Fruit fly (Drosophila melanogaster) whole organism, wandering third instar larva: Measurements from ENCODE around the gene nan.

Experiments used
- Abd-B ChIP-seq: fragments of >200 bp; optimal IDR thresholded peaks from 2 replicates; lab custom pipeline; 2017; ENCODE audit warnings: missing biosample characterization, missing genetic modification characterization
- CG9705 ChIP-seq: fragments of 200-800 bp; sonication (Bioruptor generic); optimal IDR thresholded peaks from 2 replicates; lab custom pipeline; 2018; ENCODE audit warnings: missing biosample characterization, mild to moderate bottlenecking, missing genetic modification characterization
- CrebA ChIP-seq: fragments of 200-800 bp; sonication (Bioruptor generic); optimal IDR thresholded peaks from 2 replicates; lab custom pipeline; 2016; ENCODE audit warnings: missing biosample characterization, mild to moderate bottlenecking, missing genetic modification characterization, borderline replicate concordance
- Dfd ChIP-seq: fragments of >200 bp; optimal IDR thresholded peaks from 2 replicates; lab custom pipeline; 2017; ENCODE audit warnings: missing biosample characterization, missing genetic modification characterization
- dsf ChIP-seq: sonication (Bioruptor generic); optimal IDR thresholded peaks from 2 replicates; lab custom pipeline; 2016; ENCODE audit warnings: missing biosample characterization, missing genetic modification characterization, borderline replicate concordance
- foxo ChIP-seq, 2 experiments: fragments of 200-800 bp; sonication (Bioruptor generic); optimal IDR thresholded peaks; 2 replicates in 1 of 2; 3 replicates in 1 of 2; lab custom pipeline; 2016 to 2017; ENCODE audit warnings: missing biosample characterization in 2 of 2, missing genetic modification characterization in 2 of 2
- jim ChIP-seq: fragments of 175-275, 200-325 bp; sonication (Bioruptor generic); optimal IDR thresholded peaks from 2 replicates; lab custom pipeline; 2016; ENCODE audit warnings: missing biosample characterization, mild to moderate bottlenecking, missing genetic modification characterization
- woc ChIP-seq: sonication (Bioruptor generic); optimal IDR thresholded peaks from 2 replicates; lab custom pipeline; 2016; ENCODE audit warnings: missing biosample characterization, mild to moderate bottlenecking, missing genetic modification characterization

DNA sequence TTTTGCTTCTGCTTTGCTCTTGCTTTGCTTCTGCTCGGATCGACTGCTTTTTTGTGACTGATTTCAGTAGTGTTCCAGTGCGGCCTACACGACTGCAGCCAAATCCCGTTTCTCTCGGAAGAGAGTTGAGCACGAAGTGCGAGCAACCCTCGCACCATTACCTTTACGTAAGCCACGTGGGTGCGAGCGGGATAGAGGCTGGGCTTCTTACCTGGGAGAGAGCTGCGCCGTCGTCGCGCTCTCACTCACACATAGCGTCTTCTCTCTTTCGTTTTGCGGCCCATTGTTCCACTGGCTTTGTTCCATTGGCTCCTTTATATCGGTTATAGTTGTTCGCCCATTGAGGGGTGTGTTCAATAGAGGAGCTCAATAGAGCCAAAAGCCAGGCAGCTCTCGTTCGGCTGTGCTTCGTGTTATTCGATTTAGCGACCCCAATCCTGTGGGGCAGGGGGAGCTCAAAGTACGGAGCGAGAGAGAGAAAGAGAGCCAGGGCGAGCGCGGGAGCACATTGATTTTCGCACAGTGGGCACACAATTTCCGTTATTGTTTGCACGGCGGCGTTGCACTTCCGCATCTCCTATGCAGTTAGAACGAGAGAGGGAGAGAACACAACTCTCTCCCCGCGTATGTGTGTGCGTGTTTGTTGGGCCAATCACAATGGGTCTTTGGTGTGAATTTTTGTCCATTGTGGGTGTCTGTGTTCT is 11.8 kb downstream of the nan start:
- TF ChIP-seq Dfd, result no peak
- no peak for TF ChIP-seq CG9705
- TF ChIP-seq dsf (GFP tag; lab: Kevin White, UChicago), result no peak
- TF ChIP-seq jim (GFP tag; lab: Kevin White, UChicago), result no peak
- no peak for TF ChIP-seq woc
- no peak for TF ChIP-seq CrebA
- TF ChIP-seq Abd-B (GFP tag; lab: Kevin White, UChicago), result no peak
- no peak for TF ChIP-seq foxo (GFP tag; optimal IDR thresholded peaks at IDR 0.05; lab: Kevin White, UChicago)
